Worm (Caenorhabditis elegans) whole organism, L3 larva: Measurements from ENCODE around the gene sdz-38.
A peak's percentile ranks its signal among the peaks of the same experiment; 100 is the strongest.
"Not testable (repeated sequence)": the region's sequence is repeated elsewhere in the genome, so short reads cannot be mapped to it uniquely, and the experiment has no call there.

Experiments
- ama-1 ChIP-seq: fragments of 150-350 bp; optimal IDR thresholded peaks from 2 replicates; lab custom pipeline; 2018
- ceh-16 ChIP-seq: sonication (generic microtip); optimal IDR thresholded peaks from 2 replicates; lab custom pipeline; 2017; ENCODE audit warnings: missing biosample characterization, missing genetic modification characterization
- ceh-28 ChIP-seq: fragments of 150-350 bp; optimal IDR thresholded peaks from 2 replicates; lab custom pipeline; 2014; ENCODE audit warnings: missing biosample characterization, missing genetic modification reagents, missing genetic modification characterization
- ceh-82 ChIP-seq: fragments of 150-350 bp; optimal IDR thresholded peaks from 2 replicates; lab custom pipeline; 2014; ENCODE audit warnings: missing biosample characterization, missing genetic modification characterization
- ceh-9 ChIP-seq: sonication (generic microtip); optimal IDR thresholded peaks from 2 replicates; lab custom pipeline; 2018; ENCODE audit warnings: missing biosample characterization, missing genetic modification characterization
- daf-12 ChIP-seq: fragments of 150-350 bp; optimal IDR thresholded peaks from 2 replicates; lab custom pipeline; 2014; ENCODE audit warnings: missing biosample characterization, missing genetic modification reagents, missing genetic modification characterization
- elt-2 ChIP-seq: sonication (generic microtip); optimal IDR thresholded peaks from 2 replicates; lab custom pipeline; 2016; ENCODE audit warnings: missing genetic modification reagents, mild to moderate bottlenecking, missing genetic modification characterization, missing compliant biosample characterization
- elt-3 ChIP-seq, 3 experiments: fragments of 150-350 bp in 1 of 3; sonication (generic microtip) in 2 of 3; optimal IDR thresholded peaks; 2 replicates in 2 of 3; 4 replicates in 1 of 3; lab custom pipeline; 2014 to 2017; ENCODE audit warnings: missing biosample characterization in 3 of 3, missing genetic modification characterization in 3 of 3
- eor-1 ChIP-seq, 2 experiments: fragments of 150-350 bp; optimal IDR thresholded peaks; 2 replicates each; lab custom pipeline; 2014 to 2018; ENCODE audit warnings: missing biosample characterization in 2 of 2, missing genetic modification characterization in 2 of 2
- fkh-10 ChIP-seq: sonication (generic microtip); optimal IDR thresholded peaks from 2 replicates; lab custom pipeline; 2017; ENCODE audit warnings: missing biosample characterization, missing genetic modification reagents, missing genetic modification characterization
- fkh-2 ChIP-seq: fragments of 150-350 bp; optimal IDR thresholded peaks from 2 replicates; lab custom pipeline; 2014; ENCODE audit warnings: missing biosample characterization, missing genetic modification reagents, missing genetic modification characterization
- fos-1 ChIP-seq: fragments of 150-350 bp; optimal IDR thresholded peaks from 2 replicates; lab custom pipeline; 2014; ENCODE audit warnings: missing biosample characterization, missing genetic modification characterization
- jun-1 ChIP-seq: fragments of 150-350 bp; optimal IDR thresholded peaks from 2 replicates; lab custom pipeline; 2014; ENCODE audit warnings: missing biosample characterization, missing genetic modification reagents, missing genetic modification characterization
- lsy-12 ChIP-seq: sonication (generic microtip); optimal IDR thresholded peaks from 2 replicates; lab custom pipeline; 2016; ENCODE audit warnings: mild to moderate bottlenecking, missing genetic modification characterization, missing compliant biosample characterization
- mdl-1 ChIP-seq: fragments of 150-350 bp; optimal IDR thresholded peaks from 2 replicates; lab custom pipeline; 2014; ENCODE audit warnings: missing biosample characterization, missing genetic modification characterization
- mml-1 ChIP-seq: fragments of 150-350 bp; sonication (generic microtip); optimal IDR thresholded peaks from 3 replicates; lab custom pipeline; 2014; ENCODE audit warnings: missing biosample characterization, missing genetic modification characterization
- nhr-11 ChIP-seq: fragments of 150-350 bp; optimal IDR thresholded peaks from 2 replicates; lab custom pipeline; 2014; ENCODE audit warnings: missing biosample characterization, missing genetic modification characterization
- nhr-23 ChIP-seq: fragments of 150-350 bp; optimal IDR thresholded peaks from 2 replicates; lab custom pipeline; 2014; ENCODE audit warnings: missing biosample characterization, missing genetic modification reagents, missing genetic modification characterization
- nhr-237 ChIP-seq: fragments of 150-350 bp; optimal IDR thresholded peaks from 2 replicates; lab custom pipeline; 2014; ENCODE audit warnings: missing biosample characterization, missing genetic modification characterization
- nhr-25 ChIP-seq: sonication (generic microtip); optimal IDR thresholded peaks from 2 replicates; lab custom pipeline; 2017; ENCODE audit warnings: missing biosample characterization, missing genetic modification characterization
- nhr-43 ChIP-seq: sonication (generic microtip); optimal IDR thresholded peaks from 2 replicates; lab custom pipeline; 2016; ENCODE audit warnings: mild to moderate bottlenecking, missing genetic modification characterization, missing compliant biosample characterization; ENCODE audit not compliant: poor library complexity, severe bottlenecking
- nhr-67 ChIP-seq: fragments of 150-350 bp; optimal IDR thresholded peaks from 2 replicates; lab custom pipeline; 2014; ENCODE audit warnings: missing biosample characterization, missing genetic modification characterization
- nhr-76 ChIP-seq: fragments of 150-350 bp; sonication (generic microtip); optimal IDR thresholded peaks from 5 replicates; lab custom pipeline; 2014; ENCODE audit warnings: missing biosample characterization, missing genetic modification characterization
- pha-4 ChIP-seq: fragments of 150-350 bp; optimal IDR thresholded peaks from 2 replicates; lab custom pipeline; 2014; ENCODE audit warnings: missing biosample characterization, missing genetic modification reagents, missing genetic modification characterization
- pqm-1 ChIP-seq: fragments of 150-350 bp; optimal IDR thresholded peaks from 2 replicates; lab custom pipeline; 2017; ENCODE audit warnings: missing biosample characterization, missing genetic modification characterization, inconsistent platforms
- sea-2 ChIP-seq: fragments of 150-350 bp; sonication (generic microtip); optimal IDR thresholded peaks from 4 replicates; lab custom pipeline; 2014; ENCODE audit warnings: missing biosample characterization, missing genetic modification reagents, missing genetic modification characterization
- skn-1 ChIP-seq: fragments of 150-350 bp; optimal IDR thresholded peaks from 2 replicates; lab custom pipeline; 2014; ENCODE audit warnings: missing biosample characterization, missing genetic modification characterization
- snpc-4 ChIP-seq: fragments of 150-350 bp; optimal IDR thresholded peaks from 2 replicates; lab custom pipeline; 2014; ENCODE audit warnings: missing biosample characterization, missing genetic modification characterization
- tbx-2 ChIP-seq: sonication (generic microtip); optimal IDR thresholded peaks from 2 replicates; lab custom pipeline; 2016; ENCODE audit warnings: mild to moderate bottlenecking, missing genetic modification characterization, missing compliant biosample characterization
- unc-39 ChIP-seq: sonication (generic microtip); optimal IDR thresholded peaks from 4 replicates; lab custom pipeline; 2017; ENCODE audit warnings: missing biosample characterization, missing genetic modification characterization
- unc-62 ChIP-seq: fragments of 150-350 bp; sonication (generic microtip); optimal IDR thresholded peaks from 4 replicates; lab custom pipeline; 2014; ENCODE audit warnings: missing biosample characterization, missing genetic modification reagents, missing genetic modification characterization
- zag-1 ChIP-seq: fragments of 150-350 bp; optimal IDR thresholded peaks from 2 replicates; lab custom pipeline; 2014; ENCODE audit warnings: missing biosample characterization, missing genetic modification characterization
- ztf-4 ChIP-seq: fragments of 150-350 bp; optimal IDR thresholded peaks from 2 replicates; lab custom pipeline; 2014; ENCODE audit warnings: missing biosample characterization, missing genetic modification characterization

The sdz-38 gene

DNA sequence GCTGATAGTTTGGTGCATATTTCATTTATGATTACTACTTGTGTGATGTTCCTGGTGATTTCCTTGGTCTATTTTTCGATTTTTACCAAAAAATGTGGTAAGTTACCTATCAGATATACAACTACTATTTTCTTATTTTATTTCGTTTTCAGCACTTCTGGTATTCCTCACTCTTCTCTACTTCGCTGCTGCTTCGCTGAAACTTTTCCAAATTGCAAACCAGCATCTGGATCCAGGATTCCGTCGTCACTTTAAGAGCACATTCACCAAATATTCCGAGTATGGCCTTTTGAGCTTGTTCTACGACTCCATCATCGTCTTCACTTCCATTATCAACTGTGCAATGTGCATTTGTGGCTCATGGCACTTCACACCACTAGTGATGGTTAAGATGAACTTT is 26.9 kb upstream of the sdz-38 start:
- no peak for TF ChIP-seq ceh-82
- no peak for TF ChIP-seq daf-12 (tag; lab: Kevin White, UChicago)
- no peak for TF ChIP-seq fkh-2 (tag; lab: Kevin White, UChicago)
- TF ChIP-seq nhr-25: no peak
- no peak for TF ChIP-seq ama-1
- TF ChIP-seq ceh-16 (tag; lab: Kevin White, UChicago): no peak
- no peak for TF ChIP-seq nhr-76 (tag; lab: Kevin White, UChicago)
- no peak for TF ChIP-seq snpc-4

DNA sequence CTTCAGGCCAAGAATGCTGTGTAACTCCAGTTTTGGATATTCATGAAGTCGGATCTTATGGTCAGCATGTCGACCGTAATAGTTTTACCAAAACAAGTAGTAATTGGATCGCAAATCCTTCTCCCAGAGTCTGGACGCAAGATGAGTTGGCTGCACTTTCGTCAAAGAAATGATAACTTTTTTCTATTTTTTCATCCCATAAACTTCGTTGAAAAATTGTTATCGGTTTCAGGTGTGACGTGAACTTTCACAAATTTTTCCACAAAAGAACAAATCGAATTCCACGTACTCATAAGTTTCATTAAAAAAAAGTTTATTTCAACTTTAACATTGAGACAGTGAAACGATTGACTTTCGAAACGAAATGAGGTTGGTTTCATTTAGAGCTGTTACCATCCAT is 26.3 kb upstream of the sdz-38 start, which contains the start of gene ZK892.5:
Gene ZK892.5 (plus strand): TSS at position 301 of the 400 bp plus-strand sequence.
- no peak for TF ChIP-seq nhr-43 (tag; lab: Kevin White, UChicago)

DNA sequence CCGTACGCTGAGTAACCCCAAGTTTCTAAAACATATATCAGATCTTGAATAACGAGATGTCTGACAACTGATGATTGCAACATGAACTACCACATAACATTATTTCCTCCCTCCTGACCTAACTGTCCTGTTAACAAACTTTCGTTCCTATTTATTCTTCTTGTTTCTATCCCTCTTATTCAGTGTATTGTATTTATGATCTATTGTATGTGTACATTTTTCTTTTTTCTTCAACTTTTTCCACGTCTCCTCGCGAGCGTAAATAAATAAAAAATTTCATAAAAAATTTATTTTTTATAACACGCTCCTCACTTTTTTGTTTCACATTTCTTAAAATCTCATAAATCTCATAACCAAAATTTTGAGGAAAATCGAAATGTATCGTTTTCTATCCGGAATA is 24.6 kb upstream of the sdz-38 start, which contains the start of gene ZK892.4:
Gene ZK892.4 (plus strand): TSS at position 301 of the 400 bp plus-strand sequence.
- not testable (repeated sequence) for TF ChIP-seq zag-1; pqm-1 (tag; lab: Kevin White, UChicago); ceh-16 (tag; lab: Kevin White, UChicago)
- TF ChIP-seq, all 47 proteins: peak for 0; not testable (repeated sequence) for 47

DNA sequence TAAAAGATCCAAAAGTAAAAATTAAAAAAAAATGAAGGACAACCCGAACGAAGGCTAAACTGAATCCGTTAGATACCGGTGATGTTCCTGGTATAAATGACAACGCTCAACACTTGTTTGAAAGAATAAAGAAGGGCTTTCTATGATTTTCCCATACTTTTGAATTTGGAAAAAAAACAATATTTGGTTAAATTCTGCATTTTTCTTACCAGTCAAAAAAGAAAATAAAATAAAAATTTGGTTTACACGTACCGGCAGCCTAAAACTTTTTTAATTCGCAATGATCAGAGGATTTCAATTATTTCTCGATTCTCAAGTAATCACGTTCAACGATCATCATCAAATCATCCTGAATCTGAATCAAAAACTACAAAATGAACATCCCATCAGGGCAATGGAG is 19.9 kb upstream of the sdz-38 start, which contains the start of gene ZK892.3:
Gene ZK892.3 (plus strand): TSS at position 301 of the 400 bp plus-strand sequence.
- TF ChIP-seq jun-1: no peak
- no peak for TF ChIP-seq nhr-237
- no peak for TF ChIP-seq sea-2
- TF ChIP-seq skn-1 (tag; lab: Kevin White, UChicago): no peak
- TF ChIP-seq lsy-12: no peak
- no peak for TF ChIP-seq nhr-11
- TF ChIP-seq tbx-2 (tag; lab: Kevin White, UChicago): no peak
- TF ChIP-seq fkh-10 (GFP tag; lab: Kevin White, UChicago): no peak
- no peak for TF ChIP-seq ceh-9 (tag; lab: Kevin White, UChicago)
- TF ChIP-seq fos-1: no peak
- TF ChIP-seq snpc-4: no peak
- TF ChIP-seq mml-1: no peak
- no peak for TF ChIP-seq mdl-1 (tag; lab: Kevin White, UChicago)
- TF ChIP-seq ceh-28 (tag; lab: Kevin White, UChicago): no peak
- no peak for TF ChIP-seq nhr-76 (tag; lab: Kevin White, UChicago)
- no peak for TF ChIP-seq unc-62 (GFP tag; lab: Kevin White, UChicago)
- no peak for TF ChIP-seq fkh-2 (tag; lab: Kevin White, UChicago)

DNA sequence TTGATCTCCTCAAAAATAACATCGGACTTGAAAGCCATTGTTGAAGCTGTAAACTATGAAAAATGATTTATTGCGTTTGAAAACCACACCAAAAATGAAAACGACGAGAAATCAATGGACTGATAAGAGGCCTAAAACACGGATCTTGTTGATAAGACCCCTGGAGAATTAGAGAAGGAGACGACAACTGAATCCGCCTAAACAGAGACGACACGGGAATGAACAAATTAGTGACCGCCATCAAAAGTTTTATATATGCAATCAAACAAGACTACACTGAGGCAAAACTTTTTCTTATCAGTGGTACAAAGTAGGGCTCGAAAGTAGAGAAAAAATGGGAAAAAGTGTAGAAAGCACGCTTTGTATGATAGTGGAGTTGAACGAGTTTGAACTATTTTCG is 19.4 kb upstream of the sdz-38 start, which contains the start of gene nlt-1:
Gene nlt-1 (minus strand): TSS at position 78 of the 400 bp plus-strand sequence.
- TF ChIP-seq pha-4 (tag; lab: Kevin White, UChicago): peak; percentile 50
- no peak for TF ChIP-seq nhr-67
- TF ChIP-seq pqm-1 (tag; lab: Kevin White, UChicago): peak; percentile 98
- no peak for TF ChIP-seq skn-1 (tag; lab: Kevin White, UChicago)
- peak; percentile 98 for TF ChIP-seq elt-2 (tag; lab: Kevin White, UChicago)
- TF ChIP-seq nhr-23: peak; percentile 13
- TF ChIP-seq unc-39 (tag; lab: Kevin White, UChicago): no peak
- peak; percentile 80 for TF ChIP-seq jun-1
- no peak for TF ChIP-seq mdl-1 (tag; lab: Kevin White, UChicago)

DNA sequence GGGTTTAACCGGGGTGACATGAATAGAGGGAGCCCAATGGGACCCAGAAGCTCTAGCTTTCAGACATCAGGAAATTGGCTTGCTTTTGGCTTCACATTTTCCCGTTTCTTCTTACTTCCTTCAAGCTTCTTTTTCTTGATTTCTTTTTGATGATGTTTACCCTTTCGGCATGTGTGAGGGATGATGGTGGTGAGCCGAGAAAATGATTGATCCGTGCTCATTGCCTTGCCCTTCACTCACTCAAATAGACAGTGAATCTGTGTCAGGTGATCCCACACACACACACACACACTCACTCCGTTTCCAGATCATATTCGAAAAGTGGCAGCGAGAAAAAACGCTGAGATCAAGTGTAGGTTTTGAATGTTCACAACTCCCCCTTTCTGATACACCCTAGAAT is 13.0 kb upstream of the sdz-38 start:
- TF ChIP-seq mml-1: no peak
- no peak for TF ChIP-seq nhr-11
- TF ChIP-seq ztf-4 (tag; lab: Kevin White, UChicago): no peak
- no peak for TF ChIP-seq pha-4 (tag; lab: Kevin White, UChicago)
- no peak for TF ChIP-seq eor-1 (tag; optimal IDR thresholded peaks at IDR 0.05; lab: Kevin White, UChicago)
- no peak for TF ChIP-seq nhr-76 (tag; lab: Kevin White, UChicago)
- TF ChIP-seq elt-3 (tag; optimal IDR thresholded peaks at IDR 0.05; lab: Kevin White, UChicago): no peak
- TF ChIP-seq nhr-67: no peak
- no peak for TF ChIP-seq elt-2 (tag; lab: Kevin White, UChicago)
- no peak for TF ChIP-seq nhr-23
- TF ChIP-seq ceh-16 (tag; lab: Kevin White, UChicago): no peak
- TF ChIP-seq fkh-10 (GFP tag; lab: Kevin White, UChicago): no peak
- no peak for TF ChIP-seq jun-1
